Fruit fly (Drosophila melanogaster): Measurements from ENCODE around the gene CG42307.
A peak's percentile ranks its signal among the peaks of the same experiment; 100 is the strongest.

Gene CG42307

DNA sequence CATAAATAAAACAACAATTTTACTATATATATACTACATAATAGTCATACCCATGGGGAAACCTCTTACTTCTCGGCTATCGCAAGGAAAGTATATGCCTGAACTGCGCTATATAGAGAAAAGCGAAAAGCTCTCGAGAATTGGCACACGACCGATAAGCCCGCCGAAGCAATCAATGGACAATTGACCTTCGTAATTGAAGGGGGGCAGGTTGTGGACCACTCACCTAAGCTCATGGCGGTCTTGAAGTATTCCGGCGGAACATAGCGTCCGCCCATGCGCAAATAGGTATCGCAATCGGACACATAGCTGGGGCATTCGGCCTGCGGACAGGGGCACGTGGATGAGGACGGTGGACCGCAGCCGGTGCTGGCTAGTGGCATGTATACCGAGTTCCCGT lies 51.5 kb downstream of the CG42307 start:
- TF ChIP-seq CG17801 (GFP tag; optimal IDR thresholded peaks at IDR 0.05; ENCODE audit: partially characterized antibody): no peak

DNA sequence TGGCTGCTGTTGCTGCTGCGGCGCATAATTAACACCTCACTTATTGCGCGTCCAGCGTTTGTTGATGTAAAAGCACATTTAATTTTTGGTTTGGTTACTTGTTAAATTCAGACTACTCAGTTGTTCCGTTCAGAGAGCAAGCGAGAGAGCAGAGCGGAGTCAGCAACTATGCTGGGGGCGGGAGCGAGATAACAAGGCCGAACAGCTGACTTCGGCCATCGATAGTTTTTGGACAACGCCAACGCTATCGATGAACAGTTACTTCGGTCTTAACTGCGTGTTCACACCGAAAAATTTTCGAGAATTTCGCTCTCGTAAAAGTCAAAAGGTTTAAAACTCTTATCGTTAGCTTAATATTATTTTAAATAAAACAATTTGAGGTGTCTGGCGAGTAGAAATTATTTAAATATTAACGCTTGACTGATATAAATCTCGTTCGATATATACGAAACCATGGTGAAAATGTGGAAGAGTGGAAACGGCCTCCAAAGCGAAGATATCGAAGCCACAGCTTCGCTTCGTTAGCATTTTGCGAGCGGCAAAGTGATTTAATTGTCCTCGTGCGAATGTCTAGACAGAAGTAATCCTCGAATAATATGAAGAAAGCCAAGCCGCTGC lies 52.5 kb downstream of the CG42307 start, which contains the start of the genes SMSr and smid:
Gene SMSr, minus strand, starts transcription at position 116 of the 618 bp plus-strand sequence.
Gene smid, plus strand, starts transcription at position 256 of the 618 bp plus-strand sequence.
- peak; percentile 26 for TF ChIP-seq CG17801 (GFP tag; optimal IDR thresholded peaks at IDR 0.05; ENCODE audit: partially characterized antibody)
